Worm (Caenorhabditis elegans): Measurements from ENCODE around the gene mxl-3.

Gene mxl-3

ce11 chrX:13356469-13356868 is 5.9 kb upstream of the mxl-3 start:
- peak; percentile 90 for TF ChIP-seq ztf-26 (tag; optimal IDR thresholded peaks at IDR 0.05)
- no peak for TF ChIP-seq rcor-1 (GFP tag; IDR thresholded peaks at IDR 0.05)
- no peak for TF ChIP-seq F49E8.2 (tag; optimal IDR thresholded peaks at IDR 0.05; ENCODE audit: insufficient read depth)
- no peak for TF ChIP-seq attf-5 (GFP tag; optimal IDR thresholded peaks at IDR 0.05)
- no peak for TF ChIP-seq athp-1 (tag; optimal IDR thresholded peaks at IDR 0.05)
- TF ChIP-seq dox-1 (GFP tag; IDR thresholded peaks at IDR 0.05) = peak; percentile 47
- no peak for TF ChIP-seq snpc-4 (GFP tag; optimal IDR thresholded peaks at IDR 0.05)
- peak in 1 of 4 experiments; percentile 28 for TF ChIP-seq snpc-4 (tag; optimal IDR thresholded peaks at IDR 0.05)
- TF ChIP-seq K11D2.4 (GFP tag; IDR thresholded peaks at IDR 0.05) = peak; percentile 68
- TF ChIP-seq chd-7 (tag; optimal IDR thresholded peaks at IDR 0.05) = peak; percentile 66
- no peak for TF ChIP-seq cebp-1 (GFP tag; IDR thresholded peaks at IDR 0.05)
- peak; percentile 61 for TF ChIP-seq cebp-1 (tag; optimal IDR thresholded peaks at IDR 0.05)
- TF ChIP-seq repo-1 (tag; optimal IDR thresholded peaks at IDR 0.05) = peak; percentile 28
- TF ChIP-seq gei-17 (GFP tag; optimal IDR thresholded peaks at IDR 0.05) = peak; percentile 9
- peak; percentile 53 for TF ChIP-seq ztf-22 (GFP tag; optimal IDR thresholded peaks at IDR 0.05)
- no peak for TF ChIP-seq aptf-3 (GFP tag; IDR thresholded peaks at IDR 0.05)
- TF ChIP-seq Y56A3A.18 (GFP tag; IDR thresholded peaks at IDR 0.05) = 0 out of 2 replicates have a peak, but pooled peaks have one; percentile 28
- TF ChIP-seq lin-40 (tag; optimal IDR thresholded peaks at IDR 0.05) = peak; percentile 83
- TF ChIP-seq pbrm-1 (GFP tag; IDR thresholded peaks at IDR 0.05) = no peak
- peak; percentile 70 for TF ChIP-seq F22D6.2 (tag; optimal IDR thresholded peaks at IDR 0.05)
- TF ChIP-seq nhr-80 (tag; optimal IDR thresholded peaks at IDR 0.05) = peak; percentile 89
- peak; percentile 48 for TF ChIP-seq ZK185.1 (tag; optimal IDR thresholded peaks at IDR 0.05; ENCODE audit: poor library complexity, severe bottlenecking)
- no peak for TF ChIP-seq ceh-91 (GFP tag; IDR thresholded peaks at IDR 0.05)
- TF ChIP-seq B0035.1 (tag; optimal IDR thresholded peaks at IDR 0.05) = no peak
- no peak for TF ChIP-seq lin-54 (GFP tag; optimal IDR thresholded peaks at IDR 0.05)
- peak; percentile 90 for TF ChIP-seq somi-1 (GFP tag; optimal IDR thresholded peaks at IDR 0.05)
- peak; percentile 38 for TF ChIP-seq nhr-90 (tag; optimal IDR thresholded peaks at IDR 0.05)
- peak in 1 of 2 experiments; percentile 46 for TF ChIP-seq let-607 (tag; optimal IDR thresholded peaks at IDR 0.05)
- TF ChIP-seq ztf-6 (GFP tag; IDR thresholded peaks at IDR 0.05) = no peak
- TF ChIP-seq B0336.3 (GFP tag; IDR thresholded peaks at IDR 0.05) = peak; percentile 30; the same call in 1 of the 2 replicates
- no peak for TF ChIP-seq xnd-1 (tag; optimal IDR thresholded peaks at IDR 0.05)
- TF ChIP-seq F52B5.7 (tag; optimal IDR thresholded peaks at IDR 0.05) = no peak
- no peak for TF ChIP-seq lir-1 (GFP tag; conservative IDR thresholded peaks at IDR 0.05)
- peak; percentile 71 for TF ChIP-seq atf-7 (tag; optimal IDR thresholded peaks at IDR 0.05)
- peak; percentile 75 for TF ChIP-seq die-1 (tag; optimal IDR thresholded peaks at IDR 0.05)
- 0 out of 2 replicates have a peak, but pooled peaks have one; percentile 44 for TF ChIP-seq egl-44 (GFP tag; IDR thresholded peaks at IDR 0.05)
- TF ChIP-seq attf-6 (GFP tag; IDR thresholded peaks at IDR 0.05) = no peak
- no peak for TF ChIP-seq dpff-1 (tag; optimal IDR thresholded peaks at IDR 0.05)
- peak; percentile 54 for TF ChIP-seq tbp1 (GFP tag; optimal IDR thresholded peaks at IDR 0.05)
- no peak for TF ChIP-seq aptf-2 (GFP tag; conservative IDR thresholded peaks at IDR 0.05)
- no peak for TF ChIP-seq hmg-1.2 (GFP tag; IDR thresholded peaks at IDR 0.05)
- peak; percentile 53; the same call in 1 of the 2 replicates for TF ChIP-seq C06A6.2 (GFP tag; conservative IDR thresholded peaks at IDR 0.05)
- no peak for TF ChIP-seq rec-8 (tag; optimal IDR thresholded peaks at IDR 0.05)

Measured in whole organism, young adult.